Worm (Caenorhabditis elegans) whole organism, dauer: ENCODE results near the gene C36C5.12.

ENCODE experiments used
- unc-62 ChIP-seq: sonication (generic microtip); optimal IDR thresholded peaks from 2 replicates; lab custom pipeline; 2017; ENCODE audit warnings: missing biosample characterization, missing genetic modification reagents, missing genetic modification characterization

C36C5.12 gene

DNA sequence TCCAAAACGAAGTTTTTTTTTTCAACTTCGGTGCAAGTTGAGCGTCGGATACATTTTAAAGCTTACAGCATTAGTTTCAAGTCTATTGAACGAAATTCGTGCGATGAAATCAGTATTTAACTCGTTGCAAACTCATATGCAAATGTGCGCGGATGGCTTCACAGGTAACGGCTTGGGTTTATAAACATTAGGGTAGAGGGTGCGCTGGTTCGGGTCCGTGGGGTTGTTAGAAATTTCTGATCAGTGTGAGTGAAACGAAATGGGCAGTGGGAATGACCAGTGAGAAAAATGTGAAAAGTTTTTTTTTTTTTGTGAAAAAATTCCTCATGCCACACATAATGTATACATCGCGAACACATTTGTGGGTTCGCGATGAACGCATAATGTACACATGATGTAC lies 4.0 kb upstream of the C36C5.12 start:
- no peak for TF ChIP-seq unc-62 (GFP tag; lab: Kevin White, UChicago)

DNA sequence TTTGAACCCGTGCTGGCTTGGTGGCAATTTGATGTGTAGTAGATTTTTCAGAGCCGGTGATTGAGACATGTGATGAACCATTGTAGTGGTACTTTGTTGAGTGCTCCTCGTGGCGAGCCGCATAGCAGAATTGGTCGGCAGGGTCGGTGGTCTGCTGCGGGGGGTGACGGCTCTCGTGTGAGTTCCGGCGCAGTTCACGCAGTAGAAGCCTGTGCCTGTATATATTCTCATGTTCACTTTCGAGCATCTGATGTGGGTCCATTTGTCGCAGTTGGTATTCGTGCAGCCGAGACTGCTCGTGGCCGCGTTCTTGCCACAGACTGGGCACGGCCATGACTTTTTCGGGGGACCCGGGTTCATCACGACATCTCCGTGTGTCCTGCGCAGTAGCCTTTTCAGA lies 3.1 kb upstream of the C36C5.12 start:
- no peak for TF ChIP-seq unc-62 (GFP tag; lab: Kevin White, UChicago)

DNA sequence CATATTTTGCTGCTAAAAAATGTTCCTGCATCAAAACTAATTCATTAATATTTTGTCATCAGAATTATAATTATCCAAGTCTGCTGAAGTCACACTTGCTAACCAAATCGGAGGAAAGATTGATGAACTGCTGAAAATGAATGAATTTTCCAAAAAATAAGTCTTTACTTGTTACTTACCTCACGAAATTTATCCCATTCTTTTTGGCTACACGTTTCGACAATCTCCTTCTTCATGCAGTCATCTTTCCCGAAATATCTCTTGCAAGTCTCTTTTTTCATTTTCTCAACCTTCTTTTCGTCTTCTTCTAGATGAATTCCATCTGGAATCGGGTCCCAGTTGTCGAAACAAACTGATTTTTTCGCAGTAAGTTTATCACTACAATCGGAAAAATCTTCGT lies 773 bp downstream of the C36C5.12 start:
- TF ChIP-seq unc-62 (GFP tag; lab: Kevin White, UChicago) = no peak

DNA sequence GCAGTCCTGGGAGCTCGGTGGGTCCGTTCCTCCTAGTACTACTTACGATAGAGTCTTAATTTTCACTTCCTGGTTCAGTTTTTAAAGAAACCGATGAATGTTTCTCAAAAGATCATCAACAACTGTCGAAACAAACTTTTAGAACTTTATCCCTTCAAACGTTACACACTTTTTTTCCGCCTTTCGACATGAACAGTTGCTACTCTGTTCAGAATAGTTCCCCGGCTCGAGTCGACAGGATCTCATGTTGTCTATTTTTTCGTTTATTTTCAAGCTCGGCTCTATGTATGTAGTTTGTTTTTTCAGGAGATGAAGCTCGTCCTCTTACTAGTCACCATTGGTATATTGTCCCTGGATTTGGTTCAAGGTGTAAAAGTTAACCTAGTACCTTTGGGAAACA lies 2.4 kb downstream of the C36C5.12 start, which contains the start of gene exh-1:
Gene exh-1, plus strand, starts transcription at position 301 of the 400 bp plus-strand sequence.
- no peak for TF ChIP-seq unc-62 (GFP tag; lab: Kevin White, UChicago)

DNA sequence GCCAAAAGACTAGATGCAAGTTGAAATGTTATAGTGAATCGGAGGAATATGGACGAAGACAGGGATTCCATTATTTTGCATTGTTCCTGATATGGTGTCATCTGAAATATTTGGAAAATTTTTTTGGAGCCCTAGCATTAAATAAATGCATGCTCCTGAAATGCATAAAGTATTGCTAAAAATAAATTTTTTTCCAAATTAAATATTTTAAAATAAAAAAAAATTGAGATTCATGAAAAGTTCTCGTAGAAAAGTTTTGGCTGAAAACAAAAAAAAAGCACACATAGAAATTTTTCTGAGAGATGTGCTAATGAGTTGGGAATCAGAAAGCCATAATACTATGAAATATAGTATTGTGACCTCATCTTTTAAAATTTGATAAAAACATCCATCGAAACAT lies 4.1 kb downstream of the C36C5.12 start, which contains the start of gene srab-7:
Gene srab-7, minus strand, starts transcription at position 101 of the 400 bp plus-strand sequence.
- no peak for TF ChIP-seq unc-62 (GFP tag; lab: Kevin White, UChicago)

DNA sequence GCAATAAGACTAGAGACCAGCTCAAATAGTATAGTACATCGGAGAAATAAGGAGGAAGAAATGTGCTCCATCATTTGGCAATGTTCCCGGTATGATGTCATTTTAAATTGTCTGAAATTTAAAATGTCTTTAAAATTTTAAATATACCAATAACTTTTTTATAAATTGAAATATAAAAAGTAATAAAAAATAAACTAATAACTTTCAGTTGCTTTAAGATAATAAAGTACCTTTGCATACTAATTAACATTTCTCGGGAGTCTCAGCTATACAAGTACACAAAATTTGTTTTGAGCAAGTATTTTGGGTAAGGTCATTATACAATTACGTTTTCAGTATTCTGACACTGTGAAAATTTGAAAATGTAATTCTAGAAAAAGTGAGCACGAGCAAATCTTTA lies 7.3 kb downstream of the C36C5.12 start, which contains the start of gene srab-6:
Gene srab-6, minus strand, starts transcription at position 101 of the 400 bp plus-strand sequence.
- TF ChIP-seq unc-62 (GFP tag; lab: Kevin White, UChicago) = no peak

DNA sequence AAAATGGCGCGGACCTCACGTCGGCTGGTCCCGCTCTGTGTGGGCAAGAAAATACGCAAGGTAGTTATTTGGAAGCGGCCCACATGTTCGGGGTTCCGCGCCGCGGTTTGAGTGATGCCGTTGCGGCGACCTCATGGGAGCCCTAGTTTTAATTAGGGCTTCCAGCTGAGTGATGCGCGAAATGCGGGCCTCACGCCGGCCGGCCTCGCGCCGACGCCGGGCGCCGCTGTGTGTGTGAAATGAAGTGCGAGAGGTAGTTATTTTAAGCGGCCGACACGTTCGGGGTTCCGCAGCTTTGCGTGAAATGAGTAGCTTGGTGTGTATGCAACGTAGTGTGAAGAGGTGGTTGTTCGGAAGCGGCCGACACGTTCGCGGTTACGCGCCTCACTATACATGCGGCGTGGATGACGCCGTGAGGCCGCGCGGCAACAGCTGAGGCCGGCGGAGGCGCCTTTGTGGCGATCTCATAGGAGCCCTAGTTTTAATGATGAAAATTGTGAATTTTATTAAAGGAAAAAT lies 9.2 kb downstream of the C36C5.12 start:
- no peak for TF ChIP-seq unc-62 (GFP tag; lab: Kevin White, UChicago)

DNA sequence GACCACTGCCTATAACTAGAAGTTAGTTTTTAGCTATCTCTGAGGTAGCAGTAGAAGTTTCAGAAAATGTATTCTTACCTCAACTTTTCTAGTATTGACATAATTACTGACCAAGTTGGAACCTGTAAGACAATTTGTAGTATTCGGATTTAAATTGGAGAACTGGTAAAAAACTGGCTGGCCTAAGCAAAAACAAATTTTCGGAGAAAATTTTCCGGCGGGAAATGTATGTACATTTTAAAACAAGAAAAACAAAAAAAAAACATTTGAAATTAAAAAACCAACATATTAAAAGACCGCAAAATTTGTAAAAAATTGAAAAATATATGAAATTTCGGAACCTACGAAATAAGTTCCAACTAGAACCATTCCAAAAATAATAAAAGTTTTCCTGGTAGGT lies 12.2 kb downstream of the C36C5.12 start, which contains the start of gene srab-11:
Gene srab-11, minus strand, starts transcription at position 101 of the 400 bp plus-strand sequence.
- no peak for TF ChIP-seq unc-62 (GFP tag; lab: Kevin White, UChicago)

DNA sequence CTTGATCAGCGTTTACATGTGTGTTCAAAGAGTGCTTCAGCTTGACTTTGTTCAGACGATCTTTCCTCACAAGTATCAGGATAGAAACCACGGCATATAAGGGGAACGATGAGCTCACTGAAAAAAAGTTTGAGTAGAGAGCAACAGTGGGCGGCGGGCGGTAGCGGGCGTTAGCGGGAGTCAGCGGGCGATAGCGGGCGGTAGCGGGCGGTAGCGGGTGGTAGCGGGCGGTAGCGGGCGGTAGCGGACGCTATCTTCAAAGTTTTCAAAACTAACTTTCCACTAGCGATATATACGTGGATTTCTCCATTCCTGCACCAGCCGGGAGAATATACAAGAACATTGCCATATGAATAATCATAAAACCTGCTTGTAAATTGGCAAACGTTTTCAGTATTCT lies 13.9 kb downstream of the C36C5.12 start:
- no peak for TF ChIP-seq unc-62 (GFP tag; lab: Kevin White, UChicago)

DNA sequence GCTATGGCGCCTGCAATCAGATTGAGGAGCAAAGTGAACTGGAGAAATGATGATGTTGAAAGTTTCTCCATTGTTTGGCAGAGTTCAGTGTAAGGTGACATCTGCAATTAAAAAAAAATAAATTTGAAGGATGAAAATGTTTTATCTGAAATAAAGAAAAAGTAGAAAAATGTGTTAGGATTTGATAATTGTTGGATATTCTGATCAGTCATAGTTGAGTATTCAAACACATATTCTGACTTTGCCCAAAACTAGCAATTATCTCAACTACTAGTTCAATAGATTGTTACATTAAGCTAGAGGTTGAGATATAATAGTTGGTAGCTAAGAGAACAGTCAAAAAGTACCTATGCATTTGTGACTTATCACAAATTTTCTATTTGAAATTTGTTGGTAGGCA lies 14.7 kb downstream of the C36C5.12 start, which contains the start of gene srab-10:
Gene srab-10, minus strand, starts transcription at position 101 of the 400 bp plus-strand sequence.
- no peak for TF ChIP-seq unc-62 (GFP tag; lab: Kevin White, UChicago)

DNA sequence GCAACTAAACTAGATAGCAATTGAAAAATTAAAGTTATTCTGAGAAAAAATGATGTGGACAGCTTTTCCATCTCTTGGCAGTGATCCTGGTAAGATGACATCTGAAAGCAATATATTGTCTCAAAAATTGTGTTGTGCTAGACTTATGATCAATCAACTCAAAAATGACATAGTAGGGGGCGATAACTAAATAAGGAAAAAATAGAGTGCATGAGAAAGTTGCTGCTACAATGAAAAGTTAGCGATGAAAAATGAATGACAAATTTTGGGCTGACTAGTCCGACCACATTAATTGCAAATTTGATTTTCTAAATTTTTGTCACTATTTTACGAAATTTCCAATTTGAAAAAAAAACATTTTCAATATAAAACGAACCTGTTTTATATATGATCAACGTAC lies 18.0 kb downstream of the C36C5.12 start, which contains the start of gene srab-9:
Gene srab-9, minus strand, starts transcription at position 101 of the 400 bp plus-strand sequence.
- no peak for TF ChIP-seq unc-62 (GFP tag; lab: Kevin White, UChicago)

DNA sequence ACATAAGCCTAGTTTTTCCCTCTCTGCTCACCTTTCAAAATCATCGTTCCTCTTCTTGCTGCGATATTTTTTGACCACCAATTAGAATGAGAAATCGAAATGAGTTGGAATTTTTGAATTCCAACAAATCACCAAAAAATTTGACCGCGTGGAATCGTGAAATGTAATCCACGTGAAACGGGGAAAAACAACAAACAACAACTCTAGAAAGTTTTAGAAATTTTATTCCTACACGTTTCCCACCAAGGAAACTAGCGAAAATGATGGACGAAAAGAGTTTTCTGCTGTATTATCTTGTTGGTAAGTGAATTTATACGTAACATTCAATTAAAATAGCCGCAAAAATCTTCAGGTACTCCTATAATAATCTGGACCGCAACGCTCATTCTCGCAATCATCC lies 20.7 kb downstream of the C36C5.12 start, which contains the start of the genes irld-3 and F02C9.1:
Gene irld-3, minus strand, starts transcription at position 101 of the 400 bp plus-strand sequence.
Gene F02C9.1, plus strand, starts transcription at position 216 of the 400 bp plus-strand sequence.
- TF ChIP-seq unc-62 (GFP tag; lab: Kevin White, UChicago) = no peak

DNA sequence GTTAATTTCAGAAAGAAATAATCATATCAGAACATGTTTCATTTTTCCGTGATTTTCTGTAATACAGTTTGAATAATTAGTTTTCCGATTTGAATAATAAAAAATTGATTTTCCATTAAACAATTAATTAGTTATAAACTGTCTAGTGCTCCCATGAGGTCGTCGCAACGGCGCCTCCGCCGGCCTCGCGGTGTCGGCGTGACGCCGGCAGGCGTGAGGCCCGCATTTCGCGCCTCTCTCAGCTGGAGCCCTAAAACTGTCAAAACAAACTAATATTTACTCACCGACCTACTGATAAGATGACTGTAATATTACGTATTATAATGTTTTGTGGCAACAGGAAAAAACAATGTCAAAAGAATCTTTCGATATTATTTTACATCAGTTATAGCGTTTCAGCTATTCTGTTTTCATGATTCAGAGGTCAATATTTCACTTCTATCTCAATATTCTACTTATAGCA lies 25.8 kb downstream of the C36C5.12 start, which contains the start of gene F02C9.2:
Gene F02C9.2, plus strand, starts transcription at position 413 of the 463 bp plus-strand sequence.
- no peak for TF ChIP-seq unc-62 (GFP tag; lab: Kevin White, UChicago)

DNA sequence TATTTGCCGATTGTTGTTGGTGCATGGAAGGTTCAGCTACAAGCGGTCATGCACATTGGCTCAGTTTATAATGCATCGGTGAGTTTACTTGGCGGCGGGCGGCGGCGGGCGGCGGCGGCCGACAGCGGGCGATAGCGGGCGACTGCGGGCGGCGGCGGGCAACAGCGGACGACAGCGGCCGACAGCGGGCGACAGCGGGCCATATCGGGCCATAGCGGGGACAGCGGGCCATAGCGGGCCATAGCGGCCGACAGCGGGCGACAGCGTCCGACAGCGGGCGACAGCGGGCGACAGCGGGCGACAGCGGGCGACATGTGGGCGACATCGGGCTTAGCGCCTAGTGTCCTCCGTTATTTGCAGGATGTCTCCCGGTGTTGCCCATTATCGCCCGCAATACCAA lies 27.0 kb downstream of the C36C5.12 start:
- no peak for TF ChIP-seq unc-62 (GFP tag; lab: Kevin White, UChicago)

DNA sequence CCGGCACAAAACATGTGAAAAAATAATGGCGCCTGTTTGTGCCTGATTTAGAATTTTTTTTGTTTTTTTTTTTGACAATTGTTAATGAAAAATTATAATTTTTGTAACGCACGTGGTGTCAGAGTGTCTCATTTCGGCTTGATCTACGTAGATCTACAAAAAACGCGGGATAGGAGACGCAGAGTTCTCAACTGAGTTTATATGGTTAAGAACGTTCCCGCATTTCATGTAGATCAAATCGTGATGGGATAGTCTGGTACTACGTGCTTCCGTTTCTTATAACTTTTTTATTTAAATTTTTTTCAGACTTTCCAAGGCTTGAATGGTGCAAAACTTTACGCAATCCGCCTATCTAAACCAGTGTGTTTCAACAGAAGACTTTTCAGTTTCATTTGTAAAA lies 30.3 kb downstream of the C36C5.12 start, which contains the start of gene tat-6:
Gene tat-6, plus strand, starts transcription at position 301 of the 400 bp plus-strand sequence.
- TF ChIP-seq unc-62 (GFP tag; lab: Kevin White, UChicago) = no peak

DNA sequence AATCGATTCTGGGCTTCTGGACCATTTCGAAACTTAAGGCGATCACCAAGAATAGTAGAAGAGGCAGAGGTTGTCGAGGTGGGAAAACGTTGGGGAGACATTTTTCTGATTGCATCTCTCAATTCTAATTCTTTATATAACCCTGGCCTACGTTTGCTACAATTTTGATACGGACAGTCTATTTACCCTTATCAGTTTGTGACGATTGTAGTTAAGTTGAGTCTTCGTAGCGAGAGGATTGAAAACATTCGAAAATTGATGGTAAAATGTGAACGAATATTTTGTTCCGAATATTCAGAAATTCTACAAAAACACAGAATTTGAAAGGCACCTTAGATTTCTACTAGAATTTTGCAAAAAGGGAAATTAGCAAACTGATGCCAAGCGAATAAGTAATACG lies 31.5 kb downstream of the C36C5.12 start, which contains the start of gene Y73C8C.10:
Gene Y73C8C.10, minus strand, starts transcription at position 101 of the 400 bp plus-strand sequence.
- TF ChIP-seq unc-62 (GFP tag; lab: Kevin White, UChicago) = no peak

DNA sequence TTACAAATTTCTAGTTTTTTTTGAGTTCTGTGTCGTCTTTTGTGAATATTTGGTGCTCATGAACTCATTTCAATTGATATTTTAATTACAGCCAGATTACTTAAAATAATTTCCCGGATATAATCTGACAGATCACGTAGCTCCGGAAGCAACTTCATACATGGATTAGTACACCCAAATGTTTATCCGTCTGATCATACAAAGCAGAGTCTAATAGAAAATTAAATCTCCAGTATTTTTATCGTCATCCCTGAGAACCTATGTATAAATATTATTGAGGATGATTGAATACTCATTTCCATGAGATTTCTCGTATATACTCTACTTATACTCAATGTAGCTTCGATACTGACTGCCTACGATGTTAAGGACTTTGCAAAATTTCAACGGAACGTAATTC lies 34.2 kb downstream of the C36C5.12 start, which contains the start of gene Y73C8C.12:
Gene Y73C8C.12, plus strand, starts transcription at position 301 of the 400 bp plus-strand sequence.
- TF ChIP-seq unc-62 (GFP tag; lab: Kevin White, UChicago) = no peak
